Worm (Caenorhabditis elegans): ENCODE results near the gene srx-51.

DNA sequence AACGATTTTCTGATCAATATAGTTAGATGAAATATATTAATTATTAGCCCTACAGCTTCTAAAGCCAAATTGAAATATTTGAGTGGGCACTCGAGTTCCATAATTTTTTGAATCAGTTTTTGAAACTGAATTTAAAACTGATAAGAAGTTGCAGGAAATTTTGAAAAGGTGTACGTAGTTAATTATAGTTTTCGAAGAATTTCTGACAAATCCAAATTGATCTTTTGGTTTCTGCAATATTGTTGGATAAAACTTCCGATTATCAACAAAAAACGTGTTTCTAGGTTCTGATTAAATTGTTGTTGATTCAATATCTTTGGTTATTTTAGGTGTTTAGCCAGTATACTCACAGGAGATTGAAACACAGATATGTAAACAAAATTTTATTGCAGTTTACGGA is 25.0 kb downstream of the srx-51 start, which contains the start of gene T26H8.4:
- no peak for TF ChIP-seq snpc-4 (tag; optimal IDR thresholded peaks at IDR 0.05)
- no peak for TF ChIP-seq unc-62 (GFP tag; optimal IDR thresholded peaks at IDR 0.05)
- TF ChIP-seq ztf-11 (tag; optimal IDR thresholded peaks at IDR 0.05) = no peak
- no peak for TF ChIP-seq flh-1 (GFP tag; optimal IDR thresholded peaks at IDR 0.05)
- no peak for TF ChIP-seq lsy-2 (tag; optimal IDR thresholded peaks at IDR 0.05)
- no peak for TF ChIP-seq ces-1 (GFP tag; optimal IDR thresholded peaks at IDR 0.05)
